Fruit fly (Drosophila melanogaster): ENCODE data around the gene Sr-CIII.

Sr-CIII gene

dm6 chr2L:4128859-4129258 is 8.7 kb downstream of the Sr-CIII start:
- no peak for TF ChIP-seq CG1621 (tag; optimal IDR thresholded peaks at IDR 0.05)
- peak; percentile 40; the same call in 1 of the 3 replicates for TF ChIP-seq CG6163 (GFP tag; IDR thresholded peaks at IDR 0.05)
- no peak for TF ChIP-seq CG6808 (GFP tag; optimal IDR thresholded peaks at IDR 0.05)
- TF ChIP-seq Hr38 (GFP tag; optimal IDR thresholded peaks at IDR 0.05) = no peak
- no peak for TF ChIP-seq Sox15 (GFP tag; optimal IDR thresholded peaks at IDR 0.05)
- peak; percentile 13 for TF ChIP-seq lz (GFP tag; optimal IDR thresholded peaks at IDR 0.05)
- TF ChIP-seq Hr39 (GFP tag; optimal IDR thresholded peaks at IDR 0.05) = peak; percentile 14
- peak; percentile 67 for TF ChIP-seq Eip78C (GFP tag)
- TF ChIP-seq cyc (GFP tag; optimal IDR thresholded peaks at IDR 0.05) = peak; percentile 49
- TF ChIP-seq dac (GFP tag; optimal IDR thresholded peaks at IDR 0.05) = no peak
- TF ChIP-seq Sox14 (GFP tag; optimal IDR thresholded peaks at IDR 0.05) = no peak
- TF ChIP-seq CG3032 (tag; optimal IDR thresholded peaks at IDR 0.05) = peak; percentile 2
- no peak for TF ChIP-seq CG6854 (GFP tag; optimal IDR thresholded peaks at IDR 0.05)
- no peak for TF ChIP-seq CG16779 (tag; optimal IDR thresholded peaks at IDR 0.05)
- no peak for TF ChIP-seq CG8319 (GFP tag; optimal IDR thresholded peaks at IDR 0.05)
- TF ChIP-seq Smox (GFP tag; optimal IDR thresholded peaks at IDR 0.05) = peak; percentile 22
- TF ChIP-seq CG8119 (GFP tag; IDR thresholded peaks at IDR 0.05) = no peak
- TF ChIP-seq fd85E (GFP tag; optimal IDR thresholded peaks at IDR 0.05) = no peak
- TF ChIP-seq ss (GFP tag; optimal IDR thresholded peaks at IDR 0.05) = no peak
- no peak for TF ChIP-seq fkh (GFP tag; optimal IDR thresholded peaks at IDR 0.05)
- no peak for TF ChIP-seq acj6 (GFP tag; optimal IDR thresholded peaks at IDR 0.05)
- peak; percentile 5 for TF ChIP-seq Sox102F (GFP tag; optimal IDR thresholded peaks at IDR 0.05)
- no peak for TF ChIP-seq fd59A (GFP tag; optimal IDR thresholded peaks at IDR 0.05)
- no peak for TF ChIP-seq Hr4 (GFP tag; optimal IDR thresholded peaks at IDR 0.05)
- TF ChIP-seq eg (GFP tag; IDR thresholded peaks at IDR 0.05) = 0 out of 3 replicates have a peak, but pooled peaks have one; percentile 10
- TF ChIP-seq Eip93F (GFP tag; optimal IDR thresholded peaks at IDR 0.05) = no peak
- no peak for TF ChIP-seq CG15336 (GFP tag; IDR thresholded peaks at IDR 0.05)
- no peak for TF ChIP-seq CG11762 (GFP tag; optimal IDR thresholded peaks at IDR 0.05; ENCODE audit: insufficient read depth)
- no peak for TF ChIP-seq Ets96B (tag; optimal IDR thresholded peaks at IDR 0.05)
- TF ChIP-seq vri (GFP tag; optimal IDR thresholded peaks at IDR 0.05) = no peak
- TF ChIP-seq svp (GFP tag) = peak; percentile 66
- no peak for TF ChIP-seq salr (GFP tag; optimal IDR thresholded peaks at IDR 0.05)
- peak; percentile 25 for TF ChIP-seq esn (GFP tag; optimal IDR thresholded peaks at IDR 0.05)
- no peak for TF ChIP-seq CG10631 (GFP tag; optimal IDR thresholded peaks at IDR 0.05)
- no peak for TF ChIP-seq CG34406 (GFP tag; optimal IDR thresholded peaks at IDR 0.05)
- TF ChIP-seq topi (GFP tag; optimal IDR thresholded peaks at IDR 0.05) = peak; percentile 41
- TF ChIP-seq CG3919 (GFP tag; optimal IDR thresholded peaks at IDR 0.05) = peak; percentile 13
- TF ChIP-seq CG9139 (GFP tag; optimal IDR thresholded peaks at IDR 0.05) = no peak
- TF ChIP-seq pdm3 (GFP tag; optimal IDR thresholded peaks at IDR 0.05) = peak; percentile 11
- TF ChIP-seq CG10669 (GFP tag; optimal IDR thresholded peaks at IDR 0.05) = no peak
- TF ChIP-seq Met (GFP tag; optimal IDR thresholded peaks at IDR 0.05) = peak; percentile 45
- no peak for TF ChIP-seq net (GFP tag; optimal IDR thresholded peaks at IDR 0.05)
- TF ChIP-seq Ets21C (GFP tag; optimal IDR thresholded peaks at IDR 0.05) = no peak
- TF ChIP-seq CG11294 (GFP tag; IDR thresholded peaks at IDR 0.05) = no peak
- TF ChIP-seq CG6792 (GFP tag; optimal IDR thresholded peaks at IDR 0.05) = no peak
- no peak for TF ChIP-seq CG6276 (GFP tag; optimal IDR thresholded peaks at IDR 0.05)
- peak; percentile 0 for TF ChIP-seq Eip75B (GFP tag; optimal IDR thresholded peaks at IDR 0.05)
- TF ChIP-seq CG31627 (GFP tag; optimal IDR thresholded peaks at IDR 0.05) = peak; percentile 45
- TF ChIP-seq CG11902 (GFP tag; optimal IDR thresholded peaks at IDR 0.05) = no peak
- TF ChIP-seq dsx (GFP tag; optimal IDR thresholded peaks at IDR 0.05; ENCODE audit: poor library complexity, severe bottlenecking) = no peak
- TF ChIP-seq CG7368 (GFP tag; optimal IDR thresholded peaks at IDR 0.05) = no peak
- peak; percentile 13 for TF ChIP-seq OdsH (GFP tag; optimal IDR thresholded peaks at IDR 0.05)
